Worm (Caenorhabditis elegans) whole organism, L4/young adult: ENCODE data around the gene F15B9.11.

Source experiments
- W03F9.2 ChIP-seq: fragments of 150-350 bp; optimal IDR thresholded peaks from 2 replicates; lab custom pipeline; 2014; ENCODE audit warnings: missing biosample characterization, missing genetic modification characterization
- dao-5 ChIP-seq: sonication (generic microtip); optimal IDR thresholded peaks from 2 replicates; lab custom pipeline; 2016; ENCODE audit warnings: missing genotype, missing genetic modification characterization, moderate library complexity, missing compliant biosample characterization
- him-1 ChIP-seq: sonication (generic microtip); optimal IDR thresholded peaks from 2 replicates; lab custom pipeline; 2016; ENCODE audit warnings: missing genotype, missing genetic modification reagents, missing genetic modification characterization, missing compliant biosample characterization

ce11 chrV:12968555-12968954 lies 24.1 kb downstream of the F15B9.11 start, which contains the start of gene lin-46:
- TF ChIP-seq W03F9.2 (tag; lab: Kevin White, UChicago) = no peak
- TF ChIP-seq him-1 (tag; lab: Kevin White, UChicago) = no peak
- TF ChIP-seq dao-5 (tag; lab: Kevin White, UChicago) = no peak
